Fruit fly (Drosophila melanogaster): ENCODE results near the gene DCX-EMAP.
A peak's percentile ranks its signal among the peaks of the same experiment; 100 is the strongest.

Gene DCX-EMAP

DNA sequence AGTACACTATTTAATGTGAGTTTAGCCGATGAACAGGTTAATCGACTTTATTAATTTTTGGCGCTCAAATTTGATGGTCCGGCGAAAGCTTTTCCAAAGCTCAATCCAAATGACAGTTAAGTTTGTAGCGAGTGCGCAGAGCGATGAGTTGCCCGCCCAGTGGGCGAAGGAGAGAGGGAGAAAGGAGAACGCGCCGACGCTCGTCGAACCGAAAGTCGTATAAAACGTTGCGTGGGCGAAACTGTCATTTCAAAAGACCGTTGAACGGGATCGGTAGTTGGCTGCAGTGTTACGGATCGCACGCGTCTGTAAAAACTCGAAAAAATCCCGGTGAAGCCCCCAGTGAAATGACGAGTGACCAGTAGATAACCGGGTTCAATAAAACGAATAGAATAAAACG lies 88.4 kb downstream of the DCX-EMAP start, which contains the start of gene Zip71B (continued):
- TF ChIP-seq CG11695 (GFP tag; IDR thresholded peaks at IDR 0.05) (no peak), kay (GFP tag; optimal IDR thresholded peaks at IDR 0.05) (peak; percentile 25), CG7372 (GFP tag; IDR thresholded peaks at IDR 0.05) (no peak), CG8089 (GFP tag; optimal IDR thresholded peaks at IDR 0.05) (no peak), CG11085 (GFP tag; IDR thresholded peaks at IDR 0.05) (no peak), chn (GFP tag; optimal IDR thresholded peaks at IDR 0.05) (peak; percentile 0), org-1 (GFP tag; optimal IDR thresholded peaks at IDR 0.05) (no peak), CG13287 (GFP tag; IDR thresholded peaks at IDR 0.05; ENCODE audit: partially characterized antibody) (no peak), CG18619 (GFP tag; optimal IDR thresholded peaks at IDR 0.05) (no peak), ro (GFP tag; IDR thresholded peaks at IDR 0.05) (no peak), Max (GFP tag; optimal IDR thresholded peaks at IDR 0.05) (no peak), Mad (GFP tag; optimal IDR thresholded peaks at IDR 0.05) (no peak), Jarid2 (GFP tag; optimal IDR thresholded peaks at IDR 0.05) (no peak), CG1233 (GFP tag; optimal IDR thresholded peaks at IDR 0.05) (no peak), Usf (GFP tag; optimal IDR thresholded peaks at IDR 0.05) (no peak), Fer1 (GFP tag; optimal IDR thresholded peaks at IDR 0.05) (no peak), CG10147 (GFP tag; optimal IDR thresholded peaks at IDR 0.05) (no peak), MBD-R2 (GFP tag; IDR thresholded peaks at IDR 0.05) (peak; percentile 24; the same call in 1 of the 2 replicates), CG11093 (GFP tag; IDR thresholded peaks at IDR 0.05) (no peak), ranshi (GFP tag; IDR thresholded peaks at IDR 0.05) (no peak), CG15269 (tag; optimal IDR thresholded peaks at IDR 0.05) (no peak), Eip74EF (GFP tag; optimal IDR thresholded peaks at IDR 0.05) (no peak), CG8281 (tag; optimal IDR thresholded peaks at IDR 0.05) (no peak), CG3407 (GFP tag; optimal IDR thresholded peaks at IDR 0.05) (no peak), CG9609 (GFP tag; optimal IDR thresholded peaks at IDR 0.05) (no peak), Dad (GFP tag; optimal IDR thresholded peaks at IDR 0.05) (no peak), Med (GFP tag) (peak; percentile 36), CG13624 (GFP tag; optimal IDR thresholded peaks at IDR 0.05) (no peak), pho (GFP tag; optimal IDR thresholded peaks at IDR 0.05) (no peak), gce (GFP tag; IDR thresholded peaks at IDR 0.05) (no peak), bsh (GFP tag; optimal IDR thresholded peaks at IDR 0.05) (no peak), CG15479 (GFP tag; optimal IDR thresholded peaks at IDR 0.05) (peak; percentile 13), sr (GFP tag; IDR thresholded peaks at IDR 0.05) (peak; percentile 64; the same call in 2 of the 3 replicates), ash1 (GFP tag; optimal IDR thresholded peaks at IDR 0.05) (no peak), CG17385 (GFP tag; optimal IDR thresholded peaks at IDR 0.05) (no peak), CG10462 (GFP tag; optimal IDR thresholded peaks at IDR 0.05) (no peak), CHES-1-like (GFP tag; optimal IDR thresholded peaks at IDR 0.05) (no peak), Xbp1 (GFP tag; optimal IDR thresholded peaks at IDR 0.05) (no peak), Blimp-1 (GFP tag; optimal IDR thresholded peaks at IDR 0.05) (no peak), z (GFP tag; IDR thresholded peaks at IDR 0.05) (no peak), al (GFP tag; IDR thresholded peaks at IDR 0.05) (no peak), Dp (GFP tag; optimal IDR thresholded peaks at IDR 0.05) (peak; percentile 68), toy (GFP tag; IDR thresholded peaks at IDR 0.05) (no peak), E2f2 (GFP tag; IDR thresholded peaks at IDR 0.05) (peak; percentile 72), sens (GFP tag) (no peak), CG42726 (GFP tag; IDR thresholded peaks at IDR 0.05; ENCODE audit: partially characterized antibody) (no peak), crol (GFP tag; IDR thresholded peaks at IDR 0.05) (peak; percentile 11; the same call in 1 of the 2 replicates), CG11504 (tag; optimal IDR thresholded peaks at IDR 0.05) (no peak), dati (GFP tag; IDR thresholded peaks at IDR 0.05) (no peak), CG3995 (GFP tag; optimal IDR thresholded peaks at IDR 0.05) (no peak), HLHmδ (GFP tag; optimal IDR thresholded peaks at IDR 0.05) (no peak), croc (GFP tag; conservative IDR thresholded peaks at IDR 0.05) (no peak)
